Fruit fly (Drosophila melanogaster) whole organism, adult: Measurements from ENCODE around the gene Task6.

ENCODE experiments used
- CG11617 ChIP-seq: fragments of 200-800 bp; sonication (Bioruptor generic); optimal IDR thresholded peaks from 2 replicates; lab custom pipeline; 2017; ENCODE audit warnings: mild to moderate bottlenecking, missing biosample characterization, missing genetic modification reagents, missing genetic modification characterization
- CG12768 ChIP-seq: fragments of 200-800 bp; sonication (Bioruptor generic); optimal IDR thresholded peaks from 2 replicates; lab custom pipeline; 2017; ENCODE audit warnings: missing biosample characterization, missing genetic modification characterization, mild to moderate bottlenecking, moderate library complexity, missing genetic modification reagents
- CG14711 ChIP-seq: fragments of 200-800 bp; sonication (Bioruptor generic); optimal IDR thresholded peaks from 2 replicates; lab custom pipeline; 2018; ENCODE audit warnings: missing biosample characterization, mild to moderate bottlenecking, missing genetic modification characterization, moderate library complexity
- CG1620 ChIP-seq: fragments of 200-800 bp; sonication (Bioruptor generic); optimal IDR thresholded peaks from 2 replicates; lab custom pipeline; 2016; ENCODE audit warnings: missing biosample characterization, missing genetic modification characterization
- CG33017 ChIP-seq: fragments of 200-800 bp; sonication (Bioruptor generic); optimal IDR thresholded peaks from 2 replicates; lab custom pipeline; 2018; ENCODE audit warnings: missing biosample characterization, mild to moderate bottlenecking, missing genetic modification characterization, moderate library complexity
- CG5204 ChIP-seq: fragments of 200-800 bp; sonication (Bioruptor generic); optimal IDR thresholded peaks from 2 replicates; lab custom pipeline; 2016; ENCODE audit warnings: missing biosample characterization, missing genetic modification characterization
- CG7045 ChIP-seq: fragments of 200-800 bp; sonication (Bioruptor generic); optimal IDR thresholded peaks from 2 replicates; lab custom pipeline; 2017; ENCODE audit warnings: missing biosample characterization, mild to moderate bottlenecking, missing genetic modification characterization
- CG7101 ChIP-seq: fragments of 200-800 bp; sonication (Bioruptor generic); optimal IDR thresholded peaks from 2 replicates; lab custom pipeline; 2018; ENCODE audit warnings: missing biosample characterization, mild to moderate bottlenecking, missing genetic modification characterization, moderate library complexity
- Clk ChIP-seq: fragments of 200-800 bp; sonication (Bioruptor generic); optimal IDR thresholded peaks from 2 replicates; lab custom pipeline; 2017; ENCODE audit warnings: missing biosample characterization, missing genetic modification characterization
- Crg-1 ChIP-seq: fragments of 200-800 bp; sonication (Bioruptor generic); optimal IDR thresholded peaks from 2 replicates; lab custom pipeline; 2016; ENCODE audit warnings: missing biosample characterization, missing genetic modification characterization
- Hr96 ChIP-seq: fragments of 200-800 bp; sonication (Bioruptor generic); optimal IDR thresholded peaks from 2 replicates; lab custom pipeline; 2016; ENCODE audit warnings: missing biosample characterization, missing genetic modification characterization
- Mnt ChIP-seq: fragments of 200-800 bp; sonication (Bioruptor generic); optimal IDR thresholded peaks from 2 replicates; lab custom pipeline; 2016; ENCODE audit warnings: missing biosample characterization, mild to moderate bottlenecking, missing genetic modification characterization
- bab1 ChIP-seq: fragments of 200-800 bp; sonication (Bioruptor generic); optimal IDR thresholded peaks from 3 replicates; lab custom pipeline; 2019; ENCODE audit warnings: missing biosample characterization, mild to moderate bottlenecking, missing genetic modification characterization, moderate library complexity
- cic ChIP-seq: fragments of 200-800 bp; sonication (Bioruptor generic); optimal IDR thresholded peaks from 2 replicates; lab custom pipeline; 2017; ENCODE audit warnings: missing biosample characterization, mild to moderate bottlenecking, missing genetic modification characterization, moderate library complexity
- cnc ChIP-seq, 2 experiments: fragments of >200 bp; optimal IDR thresholded peaks; 2 replicates each; lab custom pipeline; 2017
- kay ChIP-seq: fragments of 200-800 bp; sonication (Bioruptor generic); peaks from one replicate; lab custom pipeline; 2016; ENCODE audit warnings: missing biosample characterization, missing genetic modification characterization, borderline replicate concordance
- ovo ChIP-seq: fragments of 200-800 bp; sonication (Bioruptor generic); optimal IDR thresholded peaks from 2 replicates; lab custom pipeline; 2016; ENCODE audit warnings: missing biosample characterization, missing genetic modification characterization
- pad ChIP-seq: fragments of 200-800 bp; sonication (Bioruptor generic); optimal IDR thresholded peaks from 3 replicates; lab custom pipeline; 2017; ENCODE audit warnings: missing biosample characterization, missing genetic modification characterization, mild to moderate bottlenecking, moderate library complexity, missing genetic modification reagents
- tj ChIP-seq: fragments of 200-800 bp; sonication (Bioruptor generic); optimal IDR thresholded peaks from 3 replicates; lab custom pipeline; 2017; ENCODE audit warnings: missing biosample characterization, mild to moderate bottlenecking, missing genetic modification characterization, moderate library complexity
- toe ChIP-seq: fragments of 200-800 bp; sonication (Bioruptor generic); optimal IDR thresholded peaks from 2 replicates; lab custom pipeline; 2016; ENCODE audit warnings: missing biosample characterization, missing genetic modification characterization

Gene Task6

DNA sequence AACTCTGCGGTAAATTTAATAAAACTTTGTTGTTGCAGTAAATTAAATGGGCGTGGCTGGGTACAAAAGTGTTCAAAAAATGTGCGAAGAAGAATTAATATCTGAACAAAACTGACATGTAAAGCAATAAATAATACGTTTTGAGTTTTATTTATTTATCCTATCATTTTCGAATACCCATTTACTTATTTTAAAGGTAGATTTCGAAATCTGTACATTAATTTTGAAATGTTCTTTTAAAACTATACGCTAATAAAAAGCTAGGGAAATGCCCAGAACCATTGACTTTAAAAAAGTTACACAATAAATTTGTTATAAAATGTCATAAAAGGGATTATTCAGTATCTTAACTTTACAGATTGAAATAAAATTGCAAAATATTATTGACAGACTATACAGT is 37.4 kb upstream of the Task6 start, which contains the start of the genes primo-1 and primo-2:
TSS of gene primo-1 (minus strand) at position 101 of the 400 bp plus-strand sequence.
TSS of gene primo-2 (minus strand) at position 101 of the 400 bp plus-strand sequence.
- TF ChIP-seq CG7045, result no peak

DNA sequence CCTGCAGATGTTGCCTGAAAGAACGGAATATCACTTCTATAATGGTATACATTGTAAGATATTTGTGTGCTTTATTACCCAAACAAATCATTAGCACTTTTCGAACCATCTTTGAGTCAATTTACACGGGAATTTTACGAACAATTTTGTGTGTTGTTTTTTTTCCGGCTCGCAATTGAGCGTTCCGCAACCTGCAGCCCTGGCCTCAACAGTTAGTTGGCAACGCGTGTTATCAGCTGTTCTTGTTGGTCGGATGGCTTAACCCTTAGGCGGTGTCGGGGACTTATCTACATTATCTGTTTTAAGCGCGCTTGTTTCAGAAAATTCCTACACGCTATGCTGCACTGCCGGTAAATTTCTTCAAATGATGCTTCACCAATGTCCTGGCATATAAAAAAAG is 36.3 kb upstream of the Task6 start:
- TF ChIP-seq cic (GFP tag; lab: Kevin White, UChicago) (peak; percentile 43), CG7101 (tag; lab: Kevin White, UChicago) (peak; percentile 39), bab1 (GFP tag; lab: Kevin White, UChicago) (peak; percentile 62), CG14711 (tag; lab: Kevin White, UChicago) (peak; percentile 25), CG33017 (tag; lab: Kevin White, UChicago) (no peak), kay (peak; percentile 50), toe (peak; percentile 21), ovo (GFP tag; lab: Kevin White, UChicago) (no peak), pad (GFP tag; lab: Kevin White, UChicago) (no peak), Mnt (GFP tag; lab: Kevin White, UChicago) (peak; percentile 8), CG7045 (no peak), Crg-1 (GFP tag; lab: Kevin White, UChicago) (no peak)

DNA sequence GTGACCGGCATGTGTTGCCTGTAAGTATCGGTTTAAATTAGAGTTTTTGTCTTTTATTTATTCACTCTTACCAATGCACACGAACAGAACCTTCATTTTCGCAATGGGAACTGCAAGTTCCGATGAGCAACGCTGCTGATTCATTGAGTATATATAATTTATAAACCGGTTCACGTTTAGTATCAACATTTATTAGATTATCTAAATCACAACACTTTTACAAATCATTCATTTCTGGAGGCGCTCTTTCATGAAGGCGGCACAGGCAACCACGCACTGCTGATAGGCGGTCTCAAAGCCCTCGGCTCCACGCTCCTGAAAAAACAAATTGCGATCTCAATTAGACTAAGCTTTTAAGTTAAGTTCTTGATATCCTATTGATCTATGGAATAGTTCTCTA is 35.5 kb upstream of the Task6 start, which contains the start of gene Argp:
TSS of gene Argp (minus strand) at position 101 of the 400 bp plus-strand sequence.
- no peak for TF ChIP-seq Mnt (GFP tag; lab: Kevin White, UChicago)
- no peak for TF ChIP-seq cic (GFP tag; lab: Kevin White, UChicago)
- no peak for TF ChIP-seq CG7101 (tag; lab: Kevin White, UChicago)
- no peak for TF ChIP-seq bab1 (GFP tag; lab: Kevin White, UChicago)
- no peak for TF ChIP-seq CG1620 (GFP tag; lab: Kevin White, UChicago)
- no peak for TF ChIP-seq CG5204 (GFP tag; lab: Kevin White, UChicago)
- no peak for TF ChIP-seq CG11617
- TF ChIP-seq toe, result no peak
- TF ChIP-seq kay, result no peak
- TF ChIP-seq CG12768 (GFP tag; lab: Kevin White, UChicago), result no peak
- no peak for TF ChIP-seq tj
- TF ChIP-seq pad (GFP tag; lab: Kevin White, UChicago), result no peak
- no peak for TF ChIP-seq CG14711 (tag; lab: Kevin White, UChicago)

DNA sequence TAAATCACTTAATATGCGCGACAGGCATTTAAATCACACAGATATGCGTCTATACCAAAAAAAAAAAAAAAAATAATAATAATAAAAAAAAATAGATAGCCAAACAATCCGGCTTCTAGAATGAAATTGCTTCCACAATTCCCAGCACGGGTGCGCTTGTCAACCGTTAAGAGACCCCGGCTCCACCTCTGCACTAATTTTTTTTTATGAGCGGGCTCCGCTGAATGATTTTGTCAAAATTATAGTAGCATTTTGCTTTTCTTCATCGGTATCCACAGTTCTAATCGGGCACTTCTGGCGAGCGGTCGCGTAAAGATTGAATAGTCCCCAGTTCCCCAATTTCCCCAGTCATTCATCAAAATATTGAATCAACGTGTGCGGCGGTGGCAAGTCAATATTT is 32.1 kb upstream of the Task6 start, which contains the start of gene Adgf-C:
TSS of gene Adgf-C (plus strand) at position 301 of the 400 bp plus-strand sequence.
- TF ChIP-seq kay (peak; percentile 46), Crg-1 (GFP tag; lab: Kevin White, UChicago) (no peak)

DNA sequence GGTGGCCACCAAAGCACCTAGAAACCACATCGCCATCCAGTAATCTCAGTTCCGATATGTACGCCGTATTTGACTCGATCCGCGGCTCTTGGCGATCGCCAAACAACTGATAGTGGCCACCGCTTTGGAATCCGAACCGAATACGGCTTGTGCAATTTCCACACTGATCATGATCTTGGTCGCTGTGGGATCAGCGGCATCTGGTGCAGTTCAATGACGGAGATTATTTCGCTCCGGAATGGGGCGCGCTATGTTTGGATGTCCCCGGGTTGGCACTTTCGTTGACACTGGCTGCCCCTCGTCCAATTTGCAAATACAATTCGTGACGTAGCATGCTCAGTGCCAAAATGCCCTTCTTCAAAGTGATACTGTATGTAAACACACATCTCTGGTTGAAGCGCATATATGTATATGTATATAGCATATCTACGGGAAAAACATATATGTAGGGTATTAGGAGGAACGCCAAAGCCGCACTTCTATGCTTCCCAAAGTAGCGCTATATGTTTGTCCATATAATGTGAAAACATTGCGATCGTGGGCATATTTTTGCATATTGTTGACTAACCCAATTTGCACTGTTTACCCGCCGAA is 31.0 kb upstream of the Task6 start, which contains the start of gene Adgf-D:
TSS of gene Adgf-D (minus strand) at position 111 of the 594 bp plus-strand sequence.
- TF ChIP-seq cic (GFP tag; lab: Kevin White, UChicago) (peak; percentile 52), Crg-1 (GFP tag; lab: Kevin White, UChicago) (no peak)

DNA sequence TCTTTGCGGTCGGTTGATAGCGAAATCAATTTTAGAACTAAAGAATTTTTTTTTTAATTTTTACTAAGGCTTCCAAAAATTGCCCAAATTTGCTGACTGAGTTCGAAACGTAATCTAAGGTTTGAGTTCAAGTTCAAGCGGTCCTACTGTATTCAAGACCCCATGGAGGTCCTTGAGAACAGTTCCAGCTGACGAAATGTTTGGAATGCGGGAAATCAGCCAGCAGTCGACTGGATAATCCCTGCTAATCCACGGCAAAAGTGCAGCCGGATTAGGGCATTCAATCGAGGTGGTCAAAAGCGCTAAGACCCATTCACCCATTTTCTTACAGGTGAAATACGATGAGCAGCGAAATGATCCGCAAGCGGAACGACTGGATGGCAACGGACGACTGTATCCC is 26.4 kb upstream of the Task6 start, which contains the start of gene f-cup:
TSS of gene f-cup (minus strand) at position 101 of the 400 bp plus-strand sequence.
- TF ChIP-seq CG7101 (tag; lab: Kevin White, UChicago), result no peak
- no peak for TF ChIP-seq CG11617
- no peak for TF ChIP-seq pad (GFP tag; lab: Kevin White, UChicago)
- no peak for TF ChIP-seq cnc (optimal IDR thresholded peaks at IDR 0.05; lab: Kevin White, UChicago)
- no peak for TF ChIP-seq Crg-1 (GFP tag; lab: Kevin White, UChicago)
- no peak for TF ChIP-seq CG1620 (GFP tag; lab: Kevin White, UChicago)
- no peak for TF ChIP-seq cic (GFP tag; lab: Kevin White, UChicago)
- no peak for TF ChIP-seq kay
- no peak for TF ChIP-seq Mnt (GFP tag; lab: Kevin White, UChicago)

DNA sequence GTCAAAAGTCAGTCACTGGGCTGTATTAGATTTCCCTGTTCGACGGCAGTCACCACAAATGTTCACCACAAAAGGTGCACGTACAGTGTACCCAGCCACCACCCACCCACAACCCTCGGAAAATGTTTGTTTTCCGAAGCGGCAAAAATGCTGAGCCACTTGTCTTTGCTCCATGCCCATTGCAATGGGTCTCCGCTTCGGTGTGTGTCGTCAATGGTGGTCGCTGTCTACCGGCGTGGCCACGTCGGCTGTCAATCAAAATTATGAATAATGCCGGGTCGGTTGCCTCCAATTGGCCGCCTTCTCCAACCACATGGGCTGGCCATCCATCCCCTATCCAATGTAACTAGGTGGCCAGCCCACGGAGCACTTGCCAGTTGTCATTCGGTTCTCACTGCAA is 25.9 kb upstream of the Task6 start, which contains the start of gene ninaB:
TSS of gene ninaB (plus strand) at position 374 of the 400 bp plus-strand sequence.
- TF ChIP-seq CG14711 (tag; lab: Kevin White, UChicago) (no peak), CG12768 (GFP tag; lab: Kevin White, UChicago) (peak; percentile 63)

DNA sequence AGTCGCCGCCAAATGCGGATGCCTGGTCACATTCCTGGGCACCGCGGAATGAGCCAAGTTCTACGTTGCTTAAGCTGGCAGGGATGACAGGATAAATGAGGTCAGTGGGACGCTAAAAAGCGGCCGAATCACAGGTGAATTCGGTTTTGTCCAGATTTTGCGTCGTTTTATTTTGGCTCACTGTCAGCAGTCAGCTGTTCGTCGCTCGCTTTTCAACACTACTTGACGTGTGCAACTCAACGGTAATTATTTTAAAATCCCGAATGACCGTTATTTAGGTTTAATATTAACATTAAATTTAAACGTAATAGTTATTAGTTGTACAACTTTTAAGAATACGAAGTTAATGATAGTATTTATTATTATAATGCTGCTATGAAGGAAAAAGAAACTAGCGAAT is 25.0 kb upstream of the Task6 start:
- no peak for TF ChIP-seq Hr96
- TF ChIP-seq Clk (GFP tag; lab: Kevin White, UChicago), result no peak
- no peak for TF ChIP-seq pad (GFP tag; lab: Kevin White, UChicago)
- peak; percentile 39 for TF ChIP-seq bab1 (GFP tag; lab: Kevin White, UChicago)
- TF ChIP-seq cic (GFP tag; lab: Kevin White, UChicago), result no peak
- TF ChIP-seq CG7101 (tag; lab: Kevin White, UChicago), result no peak
- TF ChIP-seq kay, result no peak
- TF ChIP-seq CG12768 (GFP tag; lab: Kevin White, UChicago), result no peak
- peak; percentile 9 for TF ChIP-seq tj
- no peak for TF ChIP-seq CG14711 (tag; lab: Kevin White, UChicago)
